Worm (Caenorhabditis elegans): ENCODE results near the gene Y39G8B.7.

DNA sequence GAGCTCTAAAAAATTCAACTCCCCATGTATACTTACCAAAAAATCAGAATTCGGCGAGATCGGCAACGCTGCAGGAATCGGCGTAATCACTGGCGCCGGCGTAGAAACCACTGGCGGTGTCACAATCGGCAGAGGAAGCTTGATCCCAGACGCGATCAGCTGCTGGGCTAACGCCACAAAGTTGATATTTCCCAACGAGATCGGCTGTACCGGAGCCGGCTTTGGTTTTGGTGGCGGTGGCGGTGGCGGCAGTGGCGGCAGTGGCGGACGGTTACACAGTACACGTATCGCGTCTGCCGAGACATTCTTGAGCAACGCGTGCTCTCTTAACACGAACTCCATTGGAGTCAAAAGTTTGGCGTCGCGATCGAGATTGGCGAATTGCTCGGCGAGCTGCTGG lies 39.7 kb upstream of the Y39G8B.7 start:
- no peak for TF ChIP-seq nhr-11 (tag; optimal IDR thresholded peaks at IDR 0.05)
- no peak for TF ChIP-seq unc-98 (GFP tag; IDR thresholded peaks at IDR 0.05)
- no peak for TF ChIP-seq lin-13 (GFP tag; optimal IDR thresholded peaks at IDR 0.05)
- TF ChIP-seq elt-3 (tag; optimal IDR thresholded peaks at IDR 0.05): no peak

Data from whole organism, L1 larva.